Worm (Caenorhabditis elegans) whole organism, L2 larva: ENCODE results near the gene rfth-1.

Experiments used
- F13H6.1 ChIP-seq: sonication (generic microtip); optimal IDR thresholded peaks from 2 replicates; lab custom pipeline; 2016; ENCODE audit warnings: missing genetic modification characterization, missing compliant biosample characterization
- Y55F3AM.14 ChIP-seq: fragments of 200-800 bp; sonication (Bioruptor generic); optimal IDR thresholded peaks from 2 replicates; lab custom pipeline; 2018; ENCODE audit warnings: mild to moderate bottlenecking, missing genetic modification characterization, missing compliant biosample characterization
- ZK546.5 ChIP-seq: sonication (generic microtip); optimal IDR thresholded peaks from 2 replicates; lab custom pipeline; 2017; ENCODE audit warnings: missing biosample characterization, missing genetic modification characterization
- aly-2 ChIP-seq: fragments of 150-350 bp; optimal IDR thresholded peaks from 2 replicates; lab custom pipeline; 2014; ENCODE audit warnings: missing biosample characterization, missing genetic modification characterization
- ama-1 ChIP-seq: fragments of 150-350 bp; optimal IDR thresholded peaks from 2 replicates; lab custom pipeline; 2018; ENCODE audit warnings: inconsistent platforms
- blmp-1 ChIP-seq: sonication (generic microtip); optimal IDR thresholded peaks from 2 replicates; lab custom pipeline; 2017; ENCODE audit warnings: missing genetic modification characterization, mild to moderate bottlenecking, missing compliant biosample characterization, antibody characterized with exemption, moderate library complexity; ENCODE audit not compliant: insufficient read depth
- ceh-16 ChIP-seq: fragments of 150-350 bp; optimal IDR thresholded peaks from 2 replicates; lab custom pipeline; 2014; ENCODE audit warnings: missing biosample characterization, missing genetic modification characterization
- ceh-82 ChIP-seq: fragments of 150-350 bp; optimal IDR thresholded peaks from 2 replicates; lab custom pipeline; 2014; ENCODE audit warnings: missing biosample characterization, missing genetic modification characterization
- crh-2 ChIP-seq: sonication (generic microtip); optimal IDR thresholded peaks from 2 replicates; lab custom pipeline; 2017; ENCODE audit warnings: missing biosample characterization, missing genetic modification characterization
- dmd-4 ChIP-seq: sonication (generic microtip); optimal IDR thresholded peaks from 2 replicates; lab custom pipeline; 2017; ENCODE audit warnings: missing biosample characterization, missing genetic modification characterization
- egl-27 ChIP-seq: sonication (generic microtip); optimal IDR thresholded peaks from 3 replicates; lab custom pipeline; 2017; ENCODE audit warnings: missing biosample characterization, missing genetic modification reagents, missing genetic modification characterization
- elt-1 ChIP-seq: fragments of 150-350 bp; optimal IDR thresholded peaks from 2 replicates; lab custom pipeline; 2014; ENCODE audit warnings: missing biosample characterization, missing genetic modification characterization
- fos-1 ChIP-seq: fragments of 150-350 bp; optimal IDR thresholded peaks from 2 replicates; lab custom pipeline; 2014; ENCODE audit warnings: missing biosample characterization, missing genetic modification characterization
- gmeb-1 ChIP-seq: fragments of 150-350 bp; optimal IDR thresholded peaks from 2 replicates; lab custom pipeline; 2014; ENCODE audit warnings: missing biosample characterization, missing genetic modification characterization
- lin-11 ChIP-seq: fragments of 150-350 bp; sonication (generic microtip); optimal IDR thresholded peaks from 2 replicates; lab custom pipeline; 2014; ENCODE audit warnings: missing biosample characterization, missing genetic modification characterization, inconsistent platforms, mixed read lengths
- lin-39 ChIP-seq: fragments of 150-350 bp; optimal IDR thresholded peaks from 2 replicates; lab custom pipeline; 2014; ENCODE audit warnings: missing biosample characterization, missing genetic modification reagents, missing genetic modification characterization
- lsy-2 ChIP-seq, 2 experiments: fragments of 150-350 bp in 1 of 2; sonication (generic microtip) in 1 of 2; optimal IDR thresholded peaks; 2 replicates each; lab custom pipeline; 2014 to 2017; ENCODE audit warnings: missing biosample characterization in 2 of 2, missing genetic modification characterization in 2 of 2
- mab-5 ChIP-seq: fragments of 150-350 bp; optimal IDR thresholded peaks from 2 replicates; lab custom pipeline; 2014; ENCODE audit warnings: missing biosample characterization, missing genetic modification characterization
- mbf-1 ChIP-seq: sonication (generic microtip); optimal IDR thresholded peaks from 2 replicates; lab custom pipeline; 2017; ENCODE audit warnings: missing biosample characterization, missing genetic modification characterization
- nhr-11 ChIP-seq: fragments of 150-350 bp; optimal IDR thresholded peaks from 2 replicates; lab custom pipeline; 2014; ENCODE audit warnings: missing biosample characterization, missing genetic modification characterization
- nhr-129 ChIP-seq: fragments of 150-350 bp; optimal IDR thresholded peaks from 2 replicates; lab custom pipeline; 2014; ENCODE audit warnings: missing biosample characterization, missing genetic modification characterization
- nhr-21 ChIP-seq: fragments of 150-350 bp; optimal IDR thresholded peaks from 2 replicates; lab custom pipeline; 2014; ENCODE audit warnings: missing biosample characterization, missing genetic modification characterization
- nhr-23 ChIP-seq: fragments of 150-350 bp; optimal IDR thresholded peaks from 2 replicates; lab custom pipeline; 2014; ENCODE audit warnings: missing biosample characterization, missing genetic modification reagents, missing genetic modification characterization
- nhr-237 ChIP-seq: fragments of 150-350 bp; optimal IDR thresholded peaks from 2 replicates; lab custom pipeline; 2014; ENCODE audit warnings: missing biosample characterization, missing genetic modification characterization
- nhr-25 ChIP-seq: fragments of 150-350 bp; sonication (generic microtip); optimal IDR thresholded peaks from 3 replicates; lab custom pipeline; 2014; ENCODE audit warnings: missing biosample characterization, missing genetic modification characterization
- nhr-77 ChIP-seq: fragments of 150-350 bp; optimal IDR thresholded peaks from 2 replicates; lab custom pipeline; 2014; ENCODE audit warnings: missing biosample characterization, missing genetic modification characterization
- sem-4 ChIP-seq: fragments of 150-350 bp; optimal IDR thresholded peaks from 2 replicates; lab custom pipeline; 2014; ENCODE audit warnings: missing biosample characterization, missing genetic modification reagents, missing genetic modification characterization
- skn-1 ChIP-seq: sonication (generic microtip); optimal IDR thresholded peaks from 2 replicates; lab custom pipeline; 2017; ENCODE audit warnings: missing biosample characterization, missing genetic modification characterization
- sma-3 ChIP-seq: sonication (generic microtip); optimal IDR thresholded peaks from 2 replicates; lab custom pipeline; 2016; ENCODE audit warnings: missing genetic modification reagents, missing genetic modification characterization, missing compliant biosample characterization
- sma-9 ChIP-seq, 2 experiments: fragments of 150-350 bp in 1 of 2; sonication (generic microtip) in 1 of 2; optimal IDR thresholded peaks; 2 replicates each; lab custom pipeline; 2014 to 2016; ENCODE audit warnings: missing genetic modification characterization in 2 of 2, mild to moderate bottlenecking in 1 of 2, missing biosample characterization in 1 of 2, missing compliant biosample characterization in 1 of 2, missing genetic modification reagents in 1 of 2, moderate library complexity in 1 of 2
- snpc-4 ChIP-seq: fragments of 150-350 bp; optimal IDR thresholded peaks from 2 replicates; lab custom pipeline; 2014; ENCODE audit warnings: missing biosample characterization, missing genetic modification characterization
- unc-39 ChIP-seq: fragments of 150-350 bp; optimal IDR thresholded peaks from 2 replicates; lab custom pipeline; 2014; ENCODE audit warnings: missing biosample characterization, missing genetic modification characterization
- unc-55 ChIP-seq: fragments of 150-350 bp; sonication (generic microtip); optimal IDR thresholded peaks from 3 replicates; lab custom pipeline; 2014; ENCODE audit warnings: missing biosample characterization, missing genetic modification reagents, missing genetic modification characterization
- ztf-11 ChIP-seq: sonication (generic microtip); optimal IDR thresholded peaks from 2 replicates; lab custom pipeline; 2017; ENCODE audit warnings: missing biosample characterization, missing genetic modification characterization
- ztf-4 ChIP-seq: fragments of 150-350 bp; optimal IDR thresholded peaks from 2 replicates; lab custom pipeline; 2014; ENCODE audit warnings: missing biosample characterization, missing genetic modification characterization

The rfth-1 gene

ce11 chrIV:4530170-4530569 is 19.1 kb upstream of the rfth-1 start, which contains the start of gene ZK185.3:
ZK185.3 (minus strand) TSS chrIV:4530432.
- TF ChIP-seq F13H6.1 (tag; lab: Kevin White, UChicago), result no peak
- no peak for TF ChIP-seq Y55F3AM.14 (GFP tag; lab: Kevin White, UChicago)
- TF ChIP-seq fos-1 (tag; lab: Kevin White, UChicago), result peak; percentile 77
- peak; percentile 35 for TF ChIP-seq sma-9 (GFP tag; optimal IDR thresholded peaks at IDR 0.05; lab: Kevin White, UChicago)
- TF ChIP-seq sma-9 (tag; optimal IDR thresholded peaks at IDR 0.05; lab: Kevin White, UChicago), result no peak
- TF ChIP-seq, all 48 proteins: peak for 2

DNA sequence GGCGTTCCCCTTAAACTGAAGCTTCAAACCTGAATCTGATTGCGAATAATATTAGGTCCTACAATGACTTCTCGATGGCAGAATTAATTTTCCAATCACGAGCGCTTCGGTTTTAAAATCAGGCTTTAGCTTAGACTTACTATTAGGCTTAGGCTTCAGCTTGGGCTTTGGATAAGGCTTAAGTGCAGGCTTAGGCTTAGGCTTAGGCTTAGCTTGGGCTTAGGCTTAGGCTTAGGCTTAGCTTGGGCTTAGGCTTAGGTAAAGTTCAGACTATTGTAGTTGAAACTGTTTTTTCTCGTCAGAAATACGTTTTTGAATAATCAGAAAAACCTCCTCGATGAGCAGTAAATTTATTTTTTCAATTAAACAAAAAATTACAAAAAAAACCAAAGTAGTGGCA is 15.6 kb upstream of the rfth-1 start:
- TF ChIP-seq nhr-23 (tag; lab: Kevin White, UChicago), result no peak
- TF ChIP-seq blmp-1 (tag; lab: Kevin White, UChicago), result no peak
- no peak for TF ChIP-seq sem-4 (tag; lab: Kevin White, UChicago)
- no peak for TF ChIP-seq ztf-11 (tag; lab: Kevin White, UChicago)
- no peak for TF ChIP-seq F13H6.1 (tag; lab: Kevin White, UChicago)
- no peak for TF ChIP-seq ztf-4 (tag; lab: Kevin White, UChicago)
- TF ChIP-seq mbf-1, result no peak
- TF ChIP-seq mab-5 (tag; lab: Kevin White, UChicago), result no peak
- no peak for TF ChIP-seq elt-1
- TF ChIP-seq dmd-4 (tag; lab: Kevin White, UChicago), result no peak
- TF ChIP-seq sma-3 (GFP tag; lab: Kevin White, UChicago), result no peak
- TF ChIP-seq skn-1 (tag; lab: Kevin White, UChicago), result no peak
- TF ChIP-seq ZK546.5 (tag; lab: Kevin White, UChicago), result no peak
- no peak for TF ChIP-seq ceh-16 (tag; lab: Kevin White, UChicago)
- TF ChIP-seq sma-9 (GFP tag; optimal IDR thresholded peaks at IDR 0.05; lab: Kevin White, UChicago), result no peak
- no peak for TF ChIP-seq sma-9 (tag; optimal IDR thresholded peaks at IDR 0.05; lab: Kevin White, UChicago)
- no peak for TF ChIP-seq ama-1 (lab: Kevin White, UChicago)
- TF ChIP-seq egl-27, result no peak
- no peak for TF ChIP-seq lin-39 (tag; lab: Kevin White, UChicago)
- no peak for TF ChIP-seq ceh-82 (tag; lab: Kevin White, UChicago)
- no peak for TF ChIP-seq unc-55 (GFP tag; lab: Kevin White, UChicago)
- TF ChIP-seq, all 48 proteins: peak for 0

DNA sequence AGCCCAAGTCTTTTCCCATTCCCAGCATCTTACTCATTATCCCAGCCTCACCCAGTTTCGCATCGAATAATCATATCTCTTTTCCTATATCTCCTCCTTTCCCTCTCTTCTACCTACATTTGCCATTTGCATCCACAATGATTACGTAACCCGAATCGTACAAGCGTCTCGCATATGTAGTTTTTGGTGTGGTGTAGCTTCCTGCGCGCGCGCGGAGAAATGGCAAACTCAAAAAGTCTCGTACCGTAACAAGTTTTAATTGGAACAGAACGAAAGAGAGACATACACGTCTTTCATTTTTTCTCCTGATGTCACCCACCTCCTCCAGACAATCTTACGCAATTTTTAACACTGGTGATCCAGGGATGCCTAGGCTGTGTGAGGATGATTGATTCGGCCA is 14.9 kb upstream of the rfth-1 start:
- no peak for TF ChIP-seq crh-2 (tag; lab: Kevin White, UChicago)
- TF ChIP-seq ztf-11 (tag; lab: Kevin White, UChicago), result no peak
- no peak for TF ChIP-seq nhr-237 (tag; lab: Kevin White, UChicago)
- no peak for TF ChIP-seq nhr-129 (tag; lab: Kevin White, UChicago)
- no peak for TF ChIP-seq blmp-1 (tag; lab: Kevin White, UChicago)
- no peak for TF ChIP-seq unc-39 (tag; lab: Kevin White, UChicago)

ce11 chrIV:4524943-4525342 is 13.8 kb upstream of the rfth-1 start, which contains the start of gene ZK180.6:
ZK180.6 (minus strand) TSS chrIV:4525043.
- TF ChIP-seq gmeb-1 (no peak), lin-39 (tag; lab: Kevin White, UChicago) (no peak), unc-55 (GFP tag; lab: Kevin White, UChicago) (no peak), nhr-129 (tag; lab: Kevin White, UChicago) (no peak)

DNA sequence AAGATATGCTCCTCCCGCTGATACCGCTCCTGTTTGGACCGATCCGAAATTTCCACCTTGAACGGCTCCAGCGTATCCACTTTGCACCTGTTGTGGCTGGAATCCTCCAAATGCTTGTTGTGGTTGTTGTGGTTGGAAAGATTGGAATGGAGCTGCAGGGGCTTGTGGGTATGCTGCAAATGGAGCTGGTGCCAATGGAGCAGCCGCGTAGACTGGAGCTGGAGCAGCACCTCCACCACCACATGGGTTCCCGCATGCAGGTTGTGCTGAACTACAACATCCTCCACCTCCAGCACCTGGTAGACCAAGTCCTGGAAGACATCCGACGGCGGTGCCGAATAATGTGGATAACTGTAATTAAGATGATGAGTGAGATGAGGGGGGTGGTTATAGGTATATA is 12.4 kb upstream of the rfth-1 start:
- TF ChIP-seq nhr-25 (tag; lab: Kevin White, UChicago) (no peak), snpc-4 (tag; lab: Kevin White, UChicago) (no peak), aly-2 (no peak), elt-1 (no peak), ZK546.5 (tag; lab: Kevin White, UChicago) (no peak), nhr-21 (tag; lab: Kevin White, UChicago) (no peak), ceh-82 (tag; lab: Kevin White, UChicago) (no peak), lin-11 (no peak), lsy-2 (tag; optimal IDR thresholded peaks at IDR 0.05; lab: Kevin White, UChicago) (no peak), nhr-11 (tag; lab: Kevin White, UChicago) (no peak), lin-39 (tag; lab: Kevin White, UChicago) (no peak), nhr-77 (tag; lab: Kevin White, UChicago) (no peak)
